Fruit fly (Drosophila melanogaster): Measurements from ENCODE around the gene Ir7f.

The Ir7f gene

dm6 chrX:7891596-7892538, 8.0 kb upstream of the Ir7f start, which contains the start of gene Nek2 (continued):
- TF ChIP-seq spab (GFP tag; optimal IDR thresholded peaks at IDR 0.05), result peak; percentile 29
- TF ChIP-seq dac (GFP tag; optimal IDR thresholded peaks at IDR 0.05), result no peak
- TF ChIP-seq Sox14 (GFP tag; optimal IDR thresholded peaks at IDR 0.05), result no peak
- TF ChIP-seq CG8319 (GFP tag; optimal IDR thresholded peaks at IDR 0.05), result no peak
- TF ChIP-seq CG8119 (GFP tag; IDR thresholded peaks at IDR 0.05), result no peak
- peak; percentile 50 for TF ChIP-seq CG6808 (GFP tag; optimal IDR thresholded peaks at IDR 0.05)
- TF ChIP-seq Smox (GFP tag; optimal IDR thresholded peaks at IDR 0.05), result peak; percentile 16
- TF ChIP-seq cyc (GFP tag; optimal IDR thresholded peaks at IDR 0.05), result no peak
- no peak for TF ChIP-seq CG1621 (tag; optimal IDR thresholded peaks at IDR 0.05)
- peak; percentile 14 for TF ChIP-seq acj6 (GFP tag; optimal IDR thresholded peaks at IDR 0.05)
- TF ChIP-seq dsx (GFP tag; optimal IDR thresholded peaks at IDR 0.05; ENCODE audit: poor library complexity, severe bottlenecking), result peak; percentile 36
- TF ChIP-seq net (GFP tag; optimal IDR thresholded peaks at IDR 0.05), result no peak

- TF ChIP-seq ss (GFP tag; optimal IDR thresholded peaks at IDR 0.05), result peak; percentile 1 to 42
- TF ChIP-seq vri (GFP tag; optimal IDR thresholded peaks at IDR 0.05), result peak; percentile 94
- peak; percentile 40 for TF ChIP-seq CG11902 (GFP tag; optimal IDR thresholded peaks at IDR 0.05)
- peak; percentile 69 for TF ChIP-seq Ets21C (GFP tag; optimal IDR thresholded peaks at IDR 0.05)
- peak; percentile 74 for TF ChIP-seq CG8319 (GFP tag; optimal IDR thresholded peaks at IDR 0.05)
- TF ChIP-seq CG6276 (GFP tag; optimal IDR thresholded peaks at IDR 0.05), result peak; percentile 1
- no peak for TF ChIP-seq spab (GFP tag; optimal IDR thresholded peaks at IDR 0.05)
- no peak for TF ChIP-seq fkh (GFP tag; optimal IDR thresholded peaks at IDR 0.05)
- peak; percentile 58 for TF ChIP-seq CG32006 (GFP tag; optimal IDR thresholded peaks at IDR 0.05)
- TF ChIP-seq Sox102F (GFP tag; optimal IDR thresholded peaks at IDR 0.05), result peak; percentile 83
- TF ChIP-seq CG15336 (GFP tag; IDR thresholded peaks at IDR 0.05), result peak; percentile 65
- TF ChIP-seq Blimp-1 (GFP tag; optimal IDR thresholded peaks at IDR 0.05), result no peak
- TF ChIP-seq CG8632 (GFP tag; optimal IDR thresholded peaks at IDR 0.05), result peak; percentile 65
- peak; percentile 75 for TF ChIP-seq CG31627 (GFP tag; optimal IDR thresholded peaks at IDR 0.05)
- TF ChIP-seq CG10631 (GFP tag; optimal IDR thresholded peaks at IDR 0.05), result peak; percentile 84
- TF ChIP-seq CG11294 (GFP tag; IDR thresholded peaks at IDR 0.05), result no peak
- TF ChIP-seq CG6792 (GFP tag; optimal IDR thresholded peaks at IDR 0.05), result peak; percentile 70
- TF ChIP-seq salr (GFP tag; optimal IDR thresholded peaks at IDR 0.05), result peak in 1 of 2 experiments; percentile 49
- TF ChIP-seq CG6854 (GFP tag; optimal IDR thresholded peaks at IDR 0.05), result no peak
- TF ChIP-seq Eip75B (GFP tag; optimal IDR thresholded peaks at IDR 0.05), result peak; percentile 84
- peak; percentile 85 for TF ChIP-seq svp (GFP tag)
- no peak for TF ChIP-seq Hr38 (GFP tag; optimal IDR thresholded peaks at IDR 0.05)
- TF ChIP-seq CG10669 (GFP tag; optimal IDR thresholded peaks at IDR 0.05), result peak; percentile 71
- peak; percentile 50 for TF ChIP-seq CG1621 (tag; optimal IDR thresholded peaks at IDR 0.05)
- TF ChIP-seq Lpt (GFP tag; optimal IDR thresholded peaks at IDR 0.05), result peak; percentile 41
- TF ChIP-seq Hr4 (GFP tag; optimal IDR thresholded peaks at IDR 0.05), result peak; percentile 76
- peak; percentile 14 for TF ChIP-seq CG9139 (GFP tag; optimal IDR thresholded peaks at IDR 0.05)
- peak; percentile 19 for TF ChIP-seq CG4318 (GFP tag; optimal IDR thresholded peaks at IDR 0.05)
- peak; percentile 83 for TF ChIP-seq CG3919 (GFP tag; optimal IDR thresholded peaks at IDR 0.05)
- peak; percentile 78 for TF ChIP-seq Smox (GFP tag; optimal IDR thresholded peaks at IDR 0.05)
- TF ChIP-seq achi (GFP tag; optimal IDR thresholded peaks at IDR 0.05), result peak; percentile 76
- TF ChIP-seq dsx (GFP tag; optimal IDR thresholded peaks at IDR 0.05; ENCODE audit: poor library complexity, severe bottlenecking), result no peak
- TF ChIP-seq fd59A (GFP tag; optimal IDR thresholded peaks at IDR 0.05), result no peak
- peak; percentile 79 for TF ChIP-seq Sox14 (GFP tag; optimal IDR thresholded peaks at IDR 0.05)
- TF ChIP-seq CG34406 (GFP tag; optimal IDR thresholded peaks at IDR 0.05), result peak; percentile 57
- TF ChIP-seq acj6 (GFP tag; optimal IDR thresholded peaks at IDR 0.05), result peak; percentile 77
- TF ChIP-seq CG16779 (tag; optimal IDR thresholded peaks at IDR 0.05), result no peak
- TF ChIP-seq CG7368 (GFP tag; optimal IDR thresholded peaks at IDR 0.05), result peak; percentile 72
- peak; percentile 78 for TF ChIP-seq net (GFP tag; optimal IDR thresholded peaks at IDR 0.05)
- peak; percentile 36 for TF ChIP-seq Gug (GFP tag; IDR thresholded peaks at IDR 0.05)
- peak; percentile 39; the same call in 2 of the 3 replicates for TF ChIP-seq CG8119 (GFP tag; IDR thresholded peaks at IDR 0.05)
- peak; percentile 84 for TF ChIP-seq Met (GFP tag; optimal IDR thresholded peaks at IDR 0.05)
Observed at dm6 chrX:7888386-7889024, 4.7 kb upstream of the Ir7f start, which contains the start of gene Acat1. Gene Acat1 (minus strand): TSS chrX:7888785.

Data from whole organism, prepupa.